Worm (Caenorhabditis elegans): ENCODE measurements around the gene spp-10.

DNA sequence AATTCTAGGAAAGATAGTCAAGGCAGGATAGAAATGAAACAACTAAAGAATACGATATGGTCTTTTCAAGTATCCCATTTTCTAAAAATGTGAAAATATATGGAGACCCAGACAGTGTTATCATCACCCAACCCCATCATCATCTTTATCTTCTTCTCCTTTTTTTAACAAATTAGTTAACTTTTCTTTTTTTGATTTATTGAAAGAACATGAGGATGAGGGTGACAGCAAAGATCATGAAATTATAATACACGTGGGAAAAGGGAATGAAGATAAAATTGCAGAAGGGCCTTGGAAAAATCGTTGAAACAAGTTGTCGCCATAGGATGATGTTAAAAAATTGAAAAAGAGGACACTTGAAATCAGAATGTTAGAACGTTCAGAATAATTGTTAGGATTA is 12.8 kb upstream of the spp-10 start:
- TF ChIP-seq pha-4 (tag; optimal IDR thresholded peaks at IDR 0.05), result no peak
- TF ChIP-seq lin-13 (tag; optimal IDR thresholded peaks at IDR 0.05), result no peak
- no peak for TF ChIP-seq elt-1 (tag; optimal IDR thresholded peaks at IDR 0.05; ENCODE audit: borderline replicate concordance, insufficient read depth)
- no peak for TF ChIP-seq unc-39 (tag; optimal IDR thresholded peaks at IDR 0.05)
- TF ChIP-seq lsy-2 (tag; optimal IDR thresholded peaks at IDR 0.05), result no peak

All from whole organism, mixed stage, embryonic.